Fruit fly (Drosophila melanogaster) whole organism, embryonic: ENCODE measurements around the gene Tctp.

Source experiments
- Atf3 ChIP-seq: fragments of 200-800 bp; sonication (Bioruptor generic); optimal IDR thresholded peaks from 3 replicates; lab custom pipeline; 2016; ENCODE audit warnings: missing biosample characterization, missing genetic modification characterization
- B-H1 ChIP-seq: fragments of 200-800 bp; sonication (Bioruptor generic); IDR thresholded peaks from 3 replicates; pipeline ENCODE4 v1.3.6; 2022; ENCODE audit warnings: missing biosample characterization, missing genetic modification characterization
- Bdp1 ChIP-seq: fragments of 200-800 bp; sonication (Bioruptor generic); optimal IDR thresholded peaks from 3 replicates; lab custom pipeline; 2016; ENCODE audit warnings: missing biosample characterization, missing genetic modification characterization
- Bgb ChIP-seq: fragments of 200-800 bp; sonication (Bioruptor generic); IDR thresholded peaks from 2 replicates; pipeline ENCODE4 v1.3.6; 2022; ENCODE audit warnings: missing biosample characterization, missing genetic modification characterization; ENCODE audit not compliant: partially characterized antibody
- CG10654 ChIP-seq: fragments of 200-800 bp; sonication (Bioruptor generic); optimal IDR thresholded peaks from 2 replicates; lab custom pipeline; 2016; ENCODE audit warnings: missing biosample characterization, missing genetic modification characterization
- CG10979 ChIP-seq: fragments of 200-800 bp; sonication (Bioruptor generic); optimal IDR thresholded peaks from 2 replicates; lab custom pipeline; 2018; ENCODE audit warnings: missing biosample characterization, mild to moderate bottlenecking, missing genetic modification characterization, moderate library complexity
- CG14710 ChIP-seq: fragments of 200-800 bp; sonication (Bioruptor generic); optimal IDR thresholded peaks from 3 replicates; lab custom pipeline; 2019; ENCODE audit warnings: missing biosample characterization, mild to moderate bottlenecking, missing genetic modification characterization, moderate library complexity
- CG14965 ChIP-seq: fragments of 200-800 bp; sonication (Bioruptor generic); optimal IDR thresholded peaks from 2 replicates; lab custom pipeline; 2016; ENCODE audit warnings: missing biosample characterization, missing genetic modification characterization, borderline replicate concordance
- CG15073 ChIP-seq: fragments of 200-800 bp; sonication (Bioruptor generic); optimal IDR thresholded peaks from 2 replicates; lab custom pipeline; 2016; ENCODE audit warnings: missing biosample characterization, missing genetic modification characterization
- CG15269 ChIP-seq: fragments of 200-800 bp; sonication (Bioruptor generic); optimal IDR thresholded peaks from 2 replicates; lab custom pipeline; 2018; ENCODE audit warnings: missing biosample characterization, mild to moderate bottlenecking, missing genetic modification characterization, moderate library complexity
- CG15696 ChIP-seq: fragments of 200-800 bp; sonication (Bioruptor generic); optimal IDR thresholded peaks from 2 replicates; lab custom pipeline; 2019; ENCODE audit warnings: missing biosample characterization, mild to moderate bottlenecking, missing genetic modification characterization, moderate library complexity
- CG17612 ChIP-seq: fragments of 200-800 bp; sonication (Bioruptor generic); IDR thresholded peaks from 2 replicates; pipeline ENCODE4 v1.3.6; 2022; ENCODE audit warnings: missing biosample characterization, missing genetic modification characterization
- CG31441 ChIP-seq: fragments of 200-800 bp; sonication (Bioruptor generic); IDR thresholded peaks from 2 replicates; pipeline ENCODE4 v1.3.6; 2022; ENCODE audit warnings: missing biosample characterization, missing genetic modification characterization
- CG4360 ChIP-seq: fragments of 200-800 bp; sonication (Bioruptor generic); IDR thresholded peaks from 2 replicates; pipeline ENCODE4 v1.3.6; 2022; ENCODE audit warnings: missing biosample characterization, missing genetic modification characterization
- CG5180 ChIP-seq: fragments of 200-800 bp; sonication (Bioruptor generic); optimal IDR thresholded peaks from 3 replicates; lab custom pipeline; 2017; ENCODE audit warnings: missing biosample characterization, missing genetic modification characterization, mild to moderate bottlenecking, moderate library complexity, missing genetic modification reagents
- CG6175 ChIP-seq: fragments of 200-800 bp; sonication (Bioruptor generic); IDR thresholded peaks from 3 replicates; pipeline ENCODE4 v1.3.6; 2022; ENCODE audit warnings: missing biosample characterization, missing genetic modification characterization
- CG6791 ChIP-seq: fragments of 200-800 bp; sonication (Bioruptor generic); IDR thresholded peaks from 3 replicates; pipeline ENCODE4 v1.3.6; 2022; ENCODE audit warnings: missing biosample characterization, missing genetic modification characterization; ENCODE audit not compliant: partially characterized antibody
- CG7839 ChIP-seq: fragments of 200-800 bp; sonication (Bioruptor generic); optimal IDR thresholded peaks from 3 replicates; lab custom pipeline; 2018; ENCODE audit warnings: missing biosample characterization, mild to moderate bottlenecking, missing genetic modification characterization, moderate library complexity
- CG8478 ChIP-seq: fragments of >200 bp; optimal IDR thresholded peaks from 2 replicates; lab custom pipeline; 2018
- CG9932 ChIP-seq: fragments of 200-800 bp; sonication (Bioruptor generic); IDR thresholded peaks from 2 replicates; pipeline ENCODE4 v1.3.6; 2022; ENCODE audit warnings: missing biosample characterization, missing genetic modification characterization
- D ChIP-seq, 2 experiments: fragments of 200-800 bp in 1 of 2; fragments of >200 bp in 1 of 2; sonication (Bioruptor generic) in 1 of 2; optimal IDR thresholded peaks; 2 replicates in 1 of 2; 3 replicates in 1 of 2; lab custom pipeline; 2017; ENCODE audit warnings: mild to moderate bottlenecking in 1 of 2, missing biosample characterization in 1 of 2, missing genetic modification characterization in 1 of 2, missing genetic modification reagents in 1 of 2
- Dll ChIP-seq: fragments of 200-800 bp; sonication (Bioruptor generic); IDR thresholded peaks from 4 replicates; pipeline ENCODE4 v1.3.6; 2022; ENCODE audit warnings: missing biosample characterization, missing genetic modification characterization; ENCODE audit not compliant: partially characterized antibody
- HHEX ChIP-seq: fragments of 200-800 bp; sonication (Bioruptor generic); optimal IDR thresholded peaks from 3 replicates; lab custom pipeline; 2017; ENCODE audit warnings: missing biosample characterization, mild to moderate bottlenecking, missing genetic modification characterization, missing genetic modification reagents
- HmgD ChIP-seq: fragments of 200-800 bp; sonication (Bioruptor generic); optimal IDR thresholded peaks from 3 replicates; lab custom pipeline; 2016; ENCODE audit warnings: missing biosample characterization, missing genetic modification characterization
- Lhr ChIP-seq: fragments of 200-800 bp; sonication (Bioruptor generic); optimal IDR thresholded peaks from 3 replicates; lab custom pipeline; 2017; ENCODE audit warnings: mild to moderate bottlenecking, missing biosample characterization, missing genetic modification reagents, missing genetic modification characterization
- Ravus ChIP-seq: fragments of 200-800 bp; sonication (Bioruptor generic); IDR thresholded peaks from 2 replicates; pipeline ENCODE4 v1.3.6; 2022; ENCODE audit warnings: missing biosample characterization, missing genetic modification characterization
- Six4 ChIP-seq: fragments of 200-800 bp; sonication (Bioruptor generic); optimal IDR thresholded peaks from 2 replicates; lab custom pipeline; 2016; ENCODE audit warnings: missing biosample characterization, missing genetic modification characterization
- Spps ChIP-seq: fragments of 200-800 bp; sonication (Bioruptor generic); optimal IDR thresholded peaks from 2 replicates; lab custom pipeline; 2018; ENCODE audit warnings: missing biosample characterization, mild to moderate bottlenecking, missing genetic modification characterization
- Ssrp ChIP-seq: fragments of 200-800 bp; sonication (Bioruptor generic); optimal IDR thresholded peaks from 2 replicates; lab custom pipeline; 2018; ENCODE audit warnings: missing biosample characterization, mild to moderate bottlenecking, missing genetic modification characterization, moderate library complexity
- TFAM ChIP-seq: fragments of 200-800 bp; sonication (Bioruptor generic); optimal IDR thresholded peaks from 2 replicates; lab custom pipeline; 2017; ENCODE audit warnings: missing biosample characterization, missing genetic modification characterization, inconsistent platforms
- Trl ChIP-seq, 3 experiments: fragments of >200 bp in 2 of 3; fragments of 200-800 bp in 1 of 3; sonication (Bioruptor generic) in 1 of 3; optimal IDR thresholded peaks; 2 replicates in 1 of 3; 3 replicates in 2 of 3; lab custom pipeline; 2016 to 2017; ENCODE audit warnings: missing biosample characterization in 1 of 3, missing genetic modification characterization in 1 of 3
- abd-A ChIP-seq: fragments of 200-800 bp; sonication (Bioruptor generic); optimal IDR thresholded peaks from 3 replicates; lab custom pipeline; 2019; ENCODE audit warnings: missing biosample characterization, mild to moderate bottlenecking, missing genetic modification characterization, moderate library complexity
- ara ChIP-seq: fragments of 200-800 bp; sonication (Bioruptor generic); IDR thresholded peaks from 2 replicates; pipeline ENCODE4 v1.3.6; 2022; ENCODE audit warnings: missing biosample characterization, missing genetic modification characterization
- bcd ChIP-seq: fragments of 200-800 bp; sonication (Bioruptor generic); optimal IDR thresholded peaks from 2 replicates; lab custom pipeline; 2017; ENCODE audit warnings: missing biosample characterization, mild to moderate bottlenecking, missing genetic modification characterization
- cato ChIP-seq: fragments of 200-800 bp; sonication (Bioruptor generic); optimal IDR thresholded peaks from 2 replicates; lab custom pipeline; 2016; ENCODE audit warnings: missing biosample characterization, missing genetic modification characterization, borderline replicate concordance
- croc ChIP-seq: fragments of 200-800 bp; sonication (Bioruptor generic); conservative IDR thresholded peaks from 3 replicates; pipeline ENCODE4 v1.3.6; 2022; ENCODE audit warnings: missing biosample characterization, missing genetic modification characterization
- fru ChIP-seq: fragments of >200 bp; optimal IDR thresholded peaks from 2 replicates; lab custom pipeline; 2017
- gem ChIP-seq: fragments of 200-800 bp; sonication (Bioruptor generic); optimal IDR thresholded peaks from 2 replicates; lab custom pipeline; 2019; ENCODE audit warnings: missing biosample characterization, mild to moderate bottlenecking, missing genetic modification characterization, moderate library complexity
- grau ChIP-seq: fragments of 200-800 bp; optimal IDR thresholded peaks from 3 replicates; lab custom pipeline; 2019; ENCODE audit warnings: missing biosample characterization, mild to moderate bottlenecking, missing genetic modification characterization, moderate library complexity
- hth ChIP-seq: fragments of >200 bp; optimal IDR thresholded peaks from 2 replicates; lab custom pipeline; 2017; ENCODE audit warnings: inconsistent platforms
- kah ChIP-seq: fragments of 200-800 bp; sonication (Bioruptor generic); optimal IDR thresholded peaks from 2 replicates; lab custom pipeline; 2018; ENCODE audit warnings: missing biosample characterization, mild to moderate bottlenecking, missing genetic modification characterization
- mirr ChIP-seq: fragments of 200-800 bp; sonication (Bioruptor generic); optimal IDR thresholded peaks from 3 replicates; lab custom pipeline; 2018; ENCODE audit warnings: missing biosample characterization, mild to moderate bottlenecking, missing genetic modification characterization
- org-1 ChIP-seq: fragments of 200-800 bp; sonication (Bioruptor generic); optimal IDR thresholded peaks from 2 replicates; lab custom pipeline; 2017; ENCODE audit warnings: missing biosample characterization, missing genetic modification characterization
- pan ChIP-seq, 4 experiments: fragments of >200 bp in 3 of 4; fragments of 200-800 bp in 1 of 4; sonication (Bioruptor generic) in 1 of 4; optimal IDR thresholded peaks in 3 of 4; IDR thresholded peaks in 1 of 4; 2 replicates each; pipeline versions ENCODE4 v1.3.6 to Lab custom; 2017 to 2022; ENCODE audit warnings: missing biosample characterization in 2 of 4, missing genetic modification characterization in 2 of 4, mixed read lengths in 1 of 4
- sisA ChIP-seq: fragments of 200-800 bp; sonication (Bioruptor generic); IDR thresholded peaks from 2 replicates; pipeline ENCODE4 v1.3.6; 2022; ENCODE audit warnings: missing biosample characterization, missing genetic modification characterization
- slp2 ChIP-seq: fragments of 200-800 bp; sonication (Bioruptor generic); optimal IDR thresholded peaks from 2 replicates; lab custom pipeline; 2016; ENCODE audit warnings: missing biosample characterization, missing genetic modification characterization
- sqz ChIP-seq: fragments of 200-800 bp; sonication (Bioruptor generic); optimal IDR thresholded peaks from 3 replicates; lab custom pipeline; 2018; ENCODE audit warnings: missing biosample characterization, mild to moderate bottlenecking, missing genetic modification characterization
- unpg ChIP-seq: fragments of 200-800 bp; sonication (Bioruptor generic); optimal IDR thresholded peaks from 3 replicates; lab custom pipeline; 2018; ENCODE audit warnings: missing biosample characterization, mild to moderate bottlenecking, missing genetic modification characterization, moderate library complexity
- zfh2 ChIP-seq: fragments of 200-800 bp; sonication (Bioruptor generic); optimal IDR thresholded peaks from 2 replicates; lab custom pipeline; 2016; ENCODE audit warnings: missing biosample characterization, missing genetic modification characterization

Tctp gene

dm6 chr3R:11216156-11216630 lies 6.1 kb downstream of the Tctp start, which contains the start of the genes RpS25 and CG4820 (continued):
- TF ChIP-seq mirr (GFP tag; lab: Kevin White, UChicago), result peak; percentile 98
- TF ChIP-seq B-H1, result peak; percentile 69; the same call in 2 of the 3 replicates
- TF ChIP-seq fru, result no peak
- peak; percentile 90 for TF ChIP-seq CG10654
- peak; percentile 90 for TF ChIP-seq HmgD (GFP tag; lab: Kevin White, UChicago)
- TF ChIP-seq CG7839, result peak; percentile 86
- TF ChIP-seq slp2 (GFP tag; lab: Kevin White, UChicago), result peak; percentile 90
- no peak for TF ChIP-seq hth (lab: Kevin White, UChicago)
- peak; percentile 66 for TF ChIP-seq CG14965 (GFP tag; lab: Kevin White, UChicago)
- peak; percentile 77 for TF ChIP-seq croc (GFP tag; lab: Robert Waterston, UW)
- TF ChIP-seq CG17612 (GFP tag; lab: Robert Waterston, UW), result peak; percentile 74
- peak; percentile 91 for TF ChIP-seq sqz
- TF ChIP-seq CG15269 (tag; lab: Kevin White, UChicago), result peak; percentile 84
- peak; percentile 15 for TF ChIP-seq Ravus (GFP tag; lab: Robert Waterston, UW)
- TF ChIP-seq Lhr (GFP tag; lab: Kevin White, UChicago), result peak; percentile 90
- peak; percentile 84 for TF ChIP-seq CG6175 (GFP tag; lab: Robert Waterston, UW)
- TF ChIP-seq grau (tag; lab: Kevin White, UChicago), result peak; percentile 86
- peak; percentile 66 for TF ChIP-seq CG15696
- TF ChIP-seq D (optimal IDR thresholded peaks at IDR 0.05; lab: Kevin White, UChicago), result no peak
- peak; percentile 86 for TF ChIP-seq D (GFP tag; optimal IDR thresholded peaks at IDR 0.05; lab: Kevin White, UChicago)
- 0 out of 2 replicates have a peak, but pooled peaks have one; percentile 37 for TF ChIP-seq CG4360 (GFP tag; lab: Robert Waterston, UW)
- TF ChIP-seq kah (GFP tag; lab: Kevin White, UChicago), result peak; percentile 85
- peak; percentile 96 for TF ChIP-seq bcd (GFP tag; lab: Kevin White, UChicago)
- peak; percentile 95 for TF ChIP-seq HHEX (GFP tag; lab: Kevin White, UChicago)
- TF ChIP-seq CG8478 (lab: Kevin White, UChicago), result no peak
- TF ChIP-seq Six4 (GFP tag; lab: Kevin White, UChicago), result peak; percentile 71
- TF ChIP-seq pan (optimal IDR thresholded peaks at IDR 0.05; lab: Kevin White, UChicago), result no peak
- peak in 1 of 2 experiments; percentile 89 for TF ChIP-seq pan (GFP tag; optimal IDR thresholded peaks at IDR 0.05 in 1 of 2, IDR thresholded peaks at IDR 0.05 in 1 of 2)
- peak; percentile 40; the same call in 1 of the 2 replicates for TF ChIP-seq sisA (GFP tag; lab: Robert Waterston, UW)
- peak; percentile 85 for TF ChIP-seq Bgb (GFP tag; lab: Robert Waterston, UW)
- TF ChIP-seq unpg (GFP tag; lab: Kevin White, UChicago), result peak; percentile 86
- peak; percentile 81 for TF ChIP-seq Ssrp (tag; lab: Kevin White, UChicago)
- peak; percentile 80 for TF ChIP-seq gem (tag; lab: Kevin White, UChicago)
- TF ChIP-seq Spps (tag; lab: Kevin White, UChicago), result peak; percentile 78
- peak; percentile 80 for TF ChIP-seq CG6791 (GFP tag; lab: Robert Waterston, UW)
- peak; percentile 81 for TF ChIP-seq CG5180 (GFP tag; lab: Kevin White, UChicago)
- peak; percentile 89 for TF ChIP-seq CG31441
- no peak for TF ChIP-seq Trl (optimal IDR thresholded peaks at IDR 0.05; lab: Kevin White, UChicago)
- peak; percentile 96 for TF ChIP-seq Trl (GFP tag; optimal IDR thresholded peaks at IDR 0.05; lab: Kevin White, UChicago)
- TF ChIP-seq CG14710 (tag; lab: Kevin White, UChicago), result peak; percentile 96
- TF ChIP-seq Dll (GFP tag; lab: Robert Waterston, UW), result peak; percentile 93
- peak; percentile 73 for TF ChIP-seq TFAM
- TF ChIP-seq zfh2 (GFP tag; lab: Kevin White, UChicago), result peak; percentile 70
- TF ChIP-seq Atf3 (GFP tag; lab: Kevin White, UChicago), result peak; percentile 86
- peak; percentile 74 for TF ChIP-seq CG9932 (GFP tag; lab: Robert Waterston, UW)
- peak; percentile 86 for TF ChIP-seq Bdp1 (GFP tag; lab: Kevin White, UChicago)
- peak; percentile 75 for TF ChIP-seq ara (GFP tag; lab: Robert Waterston, UW)
- peak; percentile 82 for TF ChIP-seq cato (GFP tag; lab: Kevin White, UChicago)
- TF ChIP-seq CG15073 (GFP tag; lab: Kevin White, UChicago), result peak; percentile 9
- peak; percentile 83 for TF ChIP-seq CG10979 (tag; lab: Kevin White, UChicago)
- TF ChIP-seq org-1 (GFP tag; lab: Kevin White, UChicago), result peak; percentile 93
- no peak for TF ChIP-seq abd-A (tag; lab: Kevin White, UChicago)
